Fruit fly (Drosophila melanogaster) whole organism, wandering third instar larva: ENCODE data around the gene Tailor.

ENCODE experiments used
- Abd-B ChIP-seq: fragments of >200 bp; optimal IDR thresholded peaks from 2 replicates; lab custom pipeline; 2017; ENCODE audit warnings: missing biosample characterization, missing genetic modification characterization
- Jra ChIP-seq: sonication (Bioruptor generic); optimal IDR thresholded peaks from 2 replicates; lab custom pipeline; 2016; ENCODE audit warnings: missing biosample characterization, missing genetic modification characterization
- Rel ChIP-seq, 2 experiments: fragments of 200-800 bp; sonication (Bioruptor generic) in 1 of 2; optimal IDR thresholded peaks; 2 replicates in 1 of 2; 3 replicates in 1 of 2; lab custom pipeline; 2016 to 2019; ENCODE audit warnings: mild to moderate bottlenecking in 2 of 2, missing biosample characterization in 2 of 2, missing genetic modification characterization in 2 of 2, moderate library complexity in 1 of 2
- br ChIP-seq: fragments of 200-800 bp; sonication (Bioruptor generic); optimal IDR thresholded peaks from 2 replicates; lab custom pipeline; 2016; ENCODE audit warnings: missing biosample characterization, missing genetic modification characterization
- dmrt93B ChIP-seq: fragments of 200-800 bp; sonication (Bioruptor generic); optimal IDR thresholded peaks from 2 replicates; lab custom pipeline; 2018; ENCODE audit warnings: missing biosample characterization, mild to moderate bottlenecking, missing genetic modification characterization
- h ChIP-seq: fragments of 200-800 bp; sonication (Bioruptor generic); optimal IDR thresholded peaks from 3 replicates; lab custom pipeline; 2016; ENCODE audit warnings: missing biosample characterization, mild to moderate bottlenecking, missing genetic modification characterization
- lola ChIP-seq: fragments of >200 bp; optimal IDR thresholded peaks from 2 replicates; lab custom pipeline; 2017; ENCODE audit warnings: missing biosample characterization, missing genetic modification characterization
- rgr ChIP-seq: fragments of 200-800 bp; sonication (Bioruptor generic); optimal IDR thresholded peaks from 3 replicates; lab custom pipeline; 2016; ENCODE audit warnings: missing biosample characterization, mild to moderate bottlenecking, missing genetic modification characterization
- sage ChIP-seq: fragments of 200-800 bp; sonication (Bioruptor generic); optimal IDR thresholded peaks from 2 replicates; lab custom pipeline; 2016; ENCODE audit warnings: missing biosample characterization, mild to moderate bottlenecking, missing genetic modification characterization
- sv ChIP-seq: fragments of 200-800 bp; sonication (Bioruptor generic); optimal IDR thresholded peaks from 3 replicates; lab custom pipeline; 2016; ENCODE audit warnings: missing biosample characterization, missing genetic modification characterization
- tai ChIP-seq: sonication (Bioruptor generic); optimal IDR thresholded peaks from 2 replicates; lab custom pipeline; 2016; ENCODE audit warnings: missing biosample characterization, missing genetic modification characterization

DNA sequence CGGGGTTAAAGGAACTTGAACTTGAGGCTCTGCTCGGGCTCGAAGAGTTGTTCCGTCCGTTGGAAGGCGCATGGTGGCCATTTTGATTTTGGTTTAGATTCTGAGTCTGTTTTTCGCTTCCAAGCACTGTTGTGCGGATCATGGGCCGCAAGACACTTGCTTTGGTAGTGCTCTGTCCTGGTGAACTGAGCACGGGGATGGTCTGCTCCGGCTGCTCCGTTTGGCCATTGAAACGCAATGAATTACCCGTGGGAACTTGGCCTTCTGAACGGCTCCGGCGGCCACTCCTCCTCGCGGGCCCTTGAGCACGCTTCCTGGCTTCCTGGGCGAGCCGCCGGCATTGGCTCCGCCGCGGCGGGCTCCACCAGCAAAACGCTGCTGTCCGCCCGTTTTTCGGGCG, 6.2 kb downstream of the Tailor start:
- TF ChIP-seq Abd-B (no peak), lola (GFP tag; lab: Kevin White, UChicago) (no peak), tai (no peak), br (no peak), sage (GFP tag; lab: Kevin White, UChicago) (no peak), rgr (GFP tag; lab: Kevin White, UChicago) (no peak), h (GFP tag; lab: Kevin White, UChicago) (no peak), sv (GFP tag; lab: Kevin White, UChicago) (no peak), dmrt93B (GFP tag; lab: Kevin White, UChicago) (no peak), Rel (GFP tag; optimal IDR thresholded peaks at IDR 0.05; lab: Kevin White, UChicago) (no peak), Rel (tag; optimal IDR thresholded peaks at IDR 0.05; lab: Kevin White, UChicago) (no peak), Jra (no peak)
